Fruit fly (Drosophila melanogaster): ENCODE measurements around the gene CG6026.

dm6 chr3R:18988957-18989818, 44.1 kb upstream of the CG6026 start:
- no peak for TF ChIP-seq usp (GFP tag; optimal IDR thresholded peaks at IDR 0.05)
- TF ChIP-seq pan (optimal IDR thresholded peaks at IDR 0.05), result no peak
- TF ChIP-seq EcR (GFP tag; optimal IDR thresholded peaks at IDR 0.05), result no peak
